Fruit fly (Drosophila melanogaster) whole organism, prepupa: ENCODE measurements around the gene CG10802.

Experiments used
- Blimp-1 ChIP-seq: fragments of 200-800 bp; sonication (Bioruptor generic); optimal IDR thresholded peaks from 3 replicates; lab custom pipeline; 2017; ENCODE audit warnings: missing biosample characterization, missing genetic modification characterization, mild to moderate bottlenecking, moderate library complexity, missing genetic modification reagents
- CG10631 ChIP-seq: fragments of 200-800 bp; sonication (Bioruptor generic); optimal IDR thresholded peaks from 2 replicates; lab custom pipeline; 2016; ENCODE audit warnings: missing biosample characterization, missing genetic modification characterization
- CG10669 ChIP-seq: fragments of 200-800 bp; sonication (Bioruptor generic); optimal IDR thresholded peaks from 3 replicates; lab custom pipeline; 2018; ENCODE audit warnings: missing biosample characterization, mild to moderate bottlenecking, missing genetic modification characterization, moderate library complexity
- CG11294 ChIP-seq: fragments of 200-800 bp; sonication (Bioruptor generic); IDR thresholded peaks from 2 replicates; pipeline ENCODE4 v1.3.6; 2022; ENCODE audit warnings: missing biosample characterization, missing genetic modification characterization
- CG15336 ChIP-seq: fragments of 200-800 bp; sonication (Bioruptor generic); IDR thresholded peaks from 2 replicates; pipeline ENCODE4 v1.3.6; 2022; ENCODE audit warnings: missing biosample characterization, missing genetic modification characterization
- CG32006 ChIP-seq: fragments of 200-800 bp; sonication (Bioruptor generic); optimal IDR thresholded peaks from 3 replicates; lab custom pipeline; 2017; ENCODE audit warnings: missing biosample characterization, mild to moderate bottlenecking, missing genetic modification characterization
- CG34406 ChIP-seq: fragments of 200-800 bp; sonication (Bioruptor generic); optimal IDR thresholded peaks from 3 replicates; lab custom pipeline; 2016; ENCODE audit warnings: missing biosample characterization, missing genetic modification characterization
- CG3919 ChIP-seq: fragments of 200-800 bp; sonication (Bioruptor generic); optimal IDR thresholded peaks from 3 replicates; lab custom pipeline; 2016; ENCODE audit warnings: missing biosample characterization, missing genetic modification characterization
- CG4318 ChIP-seq: fragments of 200-800 bp; sonication (Bioruptor generic); optimal IDR thresholded peaks from 3 replicates; lab custom pipeline; 2017; ENCODE audit warnings: missing biosample characterization, mild to moderate bottlenecking, missing genetic modification characterization
- CG6163 ChIP-seq: fragments of 200-800 bp; sonication (Bioruptor generic); IDR thresholded peaks from 3 replicates; pipeline ENCODE4 v1.3.6; 2022; ENCODE audit warnings: missing biosample characterization, missing genetic modification characterization
- CG6276 ChIP-seq: fragments of 200-800 bp; sonication (Bioruptor generic); optimal IDR thresholded peaks from 2 replicates; lab custom pipeline; 2017; ENCODE audit warnings: missing biosample characterization, mild to moderate bottlenecking, missing genetic modification characterization
- CG6854 ChIP-seq: fragments of 200-800 bp; sonication (Bioruptor generic); optimal IDR thresholded peaks from 2 replicates; lab custom pipeline; 2017; ENCODE audit warnings: missing biosample characterization, mild to moderate bottlenecking, missing genetic modification characterization
- CG8119 ChIP-seq: fragments of 200-800 bp; sonication (Bioruptor generic); IDR thresholded peaks from 3 replicates; pipeline ENCODE4 v1.3.6; 2022; ENCODE audit warnings: missing biosample characterization, missing genetic modification characterization
- CG8319 ChIP-seq: fragments of 200-800 bp; sonication (Bioruptor generic); optimal IDR thresholded peaks from 3 replicates; lab custom pipeline; 2016; ENCODE audit warnings: missing biosample characterization, missing genetic modification characterization
- CG9139 ChIP-seq: fragments of 200-800 bp; sonication (Bioruptor generic); optimal IDR thresholded peaks from 3 replicates; lab custom pipeline; 2017; ENCODE audit warnings: missing biosample characterization, mild to moderate bottlenecking, missing genetic modification characterization
- Eip75B ChIP-seq: fragments of 200-800 bp; sonication (Bioruptor generic); optimal IDR thresholded peaks from 3 replicates; lab custom pipeline; 2016; ENCODE audit warnings: missing biosample characterization, missing genetic modification characterization
- Eip78C ChIP-seq: fragments of 200-800 bp; sonication (Bioruptor generic); peaks from one replicate; lab custom pipeline; 2016; ENCODE audit warnings: missing biosample characterization, missing genetic modification characterization
- Ets21C ChIP-seq: fragments of 200-800 bp; sonication (Bioruptor generic); optimal IDR thresholded peaks from 3 replicates; lab custom pipeline; 2016; ENCODE audit warnings: missing biosample characterization, missing genetic modification characterization
- Ets96B ChIP-seq: fragments of 200-800 bp; optimal IDR thresholded peaks from 2 replicates; lab custom pipeline; 2019; ENCODE audit warnings: missing biosample characterization, mild to moderate bottlenecking, missing genetic modification characterization, moderate library complexity
- Gug ChIP-seq: fragments of 200-800 bp; sonication (Bioruptor generic); IDR thresholded peaks from 2 replicates; pipeline ENCODE4 v1.3.6; 2022; ENCODE audit warnings: missing biosample characterization, missing genetic modification characterization
- Hr4 ChIP-seq: fragments of 200-800 bp; sonication (Bioruptor generic); optimal IDR thresholded peaks from 3 replicates; lab custom pipeline; 2016; ENCODE audit warnings: missing biosample characterization, missing genetic modification characterization
- Lpt ChIP-seq: fragments of 200-800 bp; sonication (Bioruptor generic); optimal IDR thresholded peaks from 3 replicates; lab custom pipeline; 2016; ENCODE audit warnings: missing biosample characterization, missing genetic modification characterization
- Met ChIP-seq: fragments of 200-800 bp; sonication (Bioruptor generic); optimal IDR thresholded peaks from 3 replicates; lab custom pipeline; 2016; ENCODE audit warnings: missing biosample characterization, missing genetic modification characterization
- Sox14 ChIP-seq: fragments of 200-800 bp; sonication (Bioruptor generic); optimal IDR thresholded peaks from 3 replicates; lab custom pipeline; 2016; ENCODE audit warnings: missing biosample characterization, missing genetic modification characterization
- Sox15 ChIP-seq: fragments of 200-800 bp; sonication (Bioruptor generic); optimal IDR thresholded peaks from 3 replicates; lab custom pipeline; 2016; ENCODE audit warnings: missing biosample characterization, missing genetic modification characterization
- achi ChIP-seq: fragments of 200-800 bp; sonication (Bioruptor generic); optimal IDR thresholded peaks from 3 replicates; lab custom pipeline; 2016; ENCODE audit warnings: missing biosample characterization, missing genetic modification characterization
- acj6 ChIP-seq: fragments of 200-800 bp; sonication (Bioruptor generic); optimal IDR thresholded peaks from 3 replicates; lab custom pipeline; 2016; ENCODE audit warnings: missing biosample characterization, missing genetic modification characterization
- cyc ChIP-seq: fragments of 200-800 bp; sonication (Bioruptor generic); optimal IDR thresholded peaks from 3 replicates; lab custom pipeline; 2016; ENCODE audit warnings: missing biosample characterization, missing genetic modification characterization
- dsx ChIP-seq: fragments of 200-800 bp; optimal IDR thresholded peaks from 3 replicates; lab custom pipeline; 2019; ENCODE audit warnings: missing biosample characterization, mild to moderate bottlenecking, missing genetic modification characterization, moderate library complexity; ENCODE audit not compliant: poor library complexity, severe bottlenecking
- eg ChIP-seq: fragments of 200-800 bp; sonication (Bioruptor generic); IDR thresholded peaks from 3 replicates; pipeline ENCODE4 v1.3.6; 2022; ENCODE audit warnings: missing biosample characterization, missing genetic modification characterization
- fd85E ChIP-seq: fragments of 200-800 bp; sonication (Bioruptor generic); optimal IDR thresholded peaks from 3 replicates; lab custom pipeline; 2016; ENCODE audit warnings: missing biosample characterization, missing genetic modification characterization
- fkh ChIP-seq: fragments of 200-800 bp; sonication (Bioruptor generic); optimal IDR thresholded peaks from 3 replicates; lab custom pipeline; 2017; ENCODE audit warnings: missing biosample characterization, mild to moderate bottlenecking, missing genetic modification characterization, moderate library complexity
- net ChIP-seq: fragments of 200-800 bp; sonication (Bioruptor generic); optimal IDR thresholded peaks from 3 replicates; lab custom pipeline; 2016; ENCODE audit warnings: missing biosample characterization, missing genetic modification characterization
- pdm3 ChIP-seq: fragments of 200-800 bp; sonication (Bioruptor generic); optimal IDR thresholded peaks from 3 replicates; lab custom pipeline; 2016; ENCODE audit warnings: missing biosample characterization, missing genetic modification characterization
- topi ChIP-seq: fragments of 200-800 bp; sonication (Bioruptor generic); optimal IDR thresholded peaks from 3 replicates; lab custom pipeline; 2016; ENCODE audit warnings: missing biosample characterization, missing genetic modification characterization

CG10802 gene

DNA sequence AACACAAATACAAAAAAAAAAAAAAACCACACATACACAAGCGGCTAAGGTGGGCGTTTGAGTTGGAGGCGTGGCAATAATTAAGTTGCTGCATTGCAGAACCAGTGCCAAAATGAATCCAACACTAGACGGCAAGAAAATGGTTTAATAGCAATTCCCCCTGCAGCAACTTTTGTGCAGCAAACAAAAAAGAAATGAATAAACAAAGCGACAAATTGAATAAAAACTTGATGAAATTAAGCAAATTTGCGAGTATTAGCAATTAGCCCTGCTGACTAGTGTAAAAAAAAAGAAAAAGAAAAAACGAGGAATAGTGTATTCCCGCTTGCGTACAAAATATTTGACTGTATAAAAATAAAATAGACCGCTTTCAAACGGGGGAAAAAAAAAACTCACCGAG, 28.1 kb upstream of the CG10802 start (continued):
- TF ChIP-seq Blimp-1 (GFP tag; lab: Kevin White, UChicago) (no peak), CG10631 (GFP tag; lab: Kevin White, UChicago) (no peak), acj6 (GFP tag; lab: Kevin White, UChicago) (peak; percentile 11), Eip75B (GFP tag; lab: Kevin White, UChicago) (no peak), CG4318 (GFP tag; lab: Kevin White, UChicago) (peak; percentile 55), CG9139 (no peak), achi (GFP tag; lab: Kevin White, UChicago) (peak; percentile 43), CG8119 (GFP tag; lab: Robert Waterston, UW) (peak; percentile 86), fkh (GFP tag; lab: Kevin White, UChicago) (no peak), cyc (no peak), CG3919 (GFP tag; lab: Kevin White, UChicago) (peak; percentile 36), CG8319 (no peak), CG34406 (no peak), CG6276 (GFP tag; lab: Kevin White, UChicago) (peak; percentile 82), pdm3 (GFP tag; lab: Kevin White, UChicago) (peak; percentile 43), Ets21C (GFP tag; lab: Kevin White, UChicago) (no peak)

DNA sequence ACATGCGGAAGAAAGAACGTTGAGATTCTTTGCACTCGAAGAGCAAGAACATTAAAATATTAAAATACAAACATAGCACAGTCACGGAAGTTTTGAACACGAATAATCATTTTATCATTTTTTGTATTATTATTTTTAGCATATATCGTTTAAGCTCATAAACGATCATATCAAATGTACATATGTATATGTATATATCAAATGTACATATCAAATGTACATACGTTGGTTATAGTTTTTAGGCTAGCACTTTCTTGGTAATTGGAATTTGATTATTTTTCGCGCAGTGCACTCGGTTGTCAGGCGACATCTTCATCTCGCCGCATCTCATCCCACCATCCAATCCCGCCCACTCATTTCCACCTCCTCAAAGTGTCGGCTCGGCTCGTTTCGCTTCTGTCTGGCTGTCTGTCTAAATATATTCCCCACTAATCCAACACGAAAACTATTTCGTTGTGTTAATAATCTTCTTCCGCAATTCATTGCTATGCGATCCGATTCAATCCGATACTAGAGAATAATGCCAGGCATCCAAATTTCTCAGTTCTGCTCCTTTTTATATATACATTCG, 27.2 kb upstream of the CG10802 start:
- TF ChIP-seq CG6163 (no peak), Eip78C (no peak), Ets96B (tag; lab: Kevin White, UChicago) (no peak), CG4318 (GFP tag; lab: Kevin White, UChicago) (peak; percentile 14), CG6854 (GFP tag; lab: Kevin White, UChicago) (no peak), CG32006 (GFP tag; lab: Kevin White, UChicago) (peak; percentile 44), eg (GFP tag; lab: Robert Waterston, UW) (peak; percentile 44; the same call in 1 of the 3 replicates), Lpt (GFP tag; lab: Kevin White, UChicago) (no peak), CG6276 (GFP tag; lab: Kevin White, UChicago) (no peak), CG8119 (GFP tag; lab: Robert Waterston, UW) (no peak; the same call in 2 of the 3 replicates), dsx (GFP tag; lab: Kevin White, UChicago) (no peak), net (GFP tag; lab: Kevin White, UChicago) (no peak), acj6 (GFP tag; lab: Kevin White, UChicago) (no peak), CG3919 (GFP tag; lab: Kevin White, UChicago) (no peak), achi (GFP tag; lab: Kevin White, UChicago) (no peak), pdm3 (GFP tag; lab: Kevin White, UChicago) (no peak), CG10669 (GFP tag; lab: Kevin White, UChicago) (no peak), Hr4 (GFP tag; lab: Kevin White, UChicago) (no peak), Met (no peak), Sox15 (GFP tag; lab: Kevin White, UChicago) (no peak), Sox14 (no peak), fd85E (GFP tag; lab: Kevin White, UChicago) (no peak), CG15336 (peak; percentile 25; the same call in 1 of the 2 replicates), cyc (no peak)

DNA sequence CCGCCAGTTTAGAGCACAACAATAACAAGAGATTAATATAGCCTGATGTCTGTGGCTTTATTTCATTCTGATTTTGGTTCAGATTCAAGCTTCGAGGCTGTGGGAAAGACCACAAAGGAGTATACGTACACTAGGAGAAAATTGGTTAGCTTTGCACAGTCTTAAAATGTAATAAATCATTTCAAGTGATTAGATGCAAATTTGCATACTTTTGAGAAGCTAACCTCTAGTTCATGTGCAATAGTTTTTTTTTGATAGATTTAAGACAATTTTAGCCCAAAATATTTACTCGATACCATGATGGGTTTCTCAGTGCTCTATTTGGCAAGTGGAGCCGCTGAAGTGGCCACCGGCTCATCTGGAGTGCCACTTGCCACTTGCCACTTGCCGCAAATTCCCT, 25.2 kb upstream of the CG10802 start:
- TF ChIP-seq CG15336 (peak; percentile 41; the same call in 1 of the 2 replicates), Sox15 (GFP tag; lab: Kevin White, UChicago) (no peak), CG8119 (GFP tag; lab: Robert Waterston, UW) (0 out of 3 replicates have a peak, but pooled peaks have one; percentile 19), CG6163 (0 out of 3 replicates have a peak, but pooled peaks have one; percentile 11), Gug (peak; percentile 36; the same call in 1 of the 2 replicates), CG11294 (peak; percentile 23; the same call in 1 of the 2 replicates), Lpt (GFP tag; lab: Kevin White, UChicago) (no peak), eg (GFP tag; lab: Robert Waterston, UW) (peak; percentile 53; the same call in 1 of the 3 replicates), CG32006 (GFP tag; lab: Kevin White, UChicago) (peak; percentile 35)
- TF ChIP-seq, all 60 proteins: peak for 7

DNA sequence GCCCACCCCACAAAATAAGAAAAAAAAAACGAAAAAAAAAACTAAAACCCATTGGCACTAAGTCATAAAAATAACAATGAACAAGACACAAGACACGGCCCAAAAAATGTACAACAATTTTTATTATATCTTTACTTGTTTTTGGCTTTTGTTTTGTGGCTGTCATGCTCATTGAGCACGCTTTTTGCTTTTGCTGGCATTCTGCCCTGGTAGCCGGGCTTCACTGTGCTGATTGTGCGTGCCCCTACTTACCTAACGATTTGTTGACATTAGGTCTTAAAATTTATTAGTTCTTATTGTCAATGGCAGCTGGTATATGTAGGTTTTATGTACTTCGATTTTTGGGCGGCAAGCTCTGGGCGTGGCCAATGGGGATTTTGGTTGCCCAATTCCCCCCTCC, 24.3 kb upstream of the CG10802 start:
- TF ChIP-seq Blimp-1 (GFP tag; lab: Kevin White, UChicago) (no peak), topi (GFP tag; lab: Kevin White, UChicago) (no peak)
